Worm (Caenorhabditis elegans): ENCODE measurements around the gene ZC190.5.

ZC190.5 gene

ce11 chrV:8665765-8666164 lies 7.6 kb downstream of the ZC190.5 start, which contains the start of gene ZC190.4:
Gene ZC190.4 (plus strand): TSS chrV:8666065.
- TF ChIP-seq lsy-2 (tag; optimal IDR thresholded peaks at IDR 0.05) (no peak), R02D3.7 (tag; optimal IDR thresholded peaks at IDR 0.05) (no peak), nhr-77 (tag; optimal IDR thresholded peaks at IDR 0.05) (no peak), skn-1 (tag; optimal IDR thresholded peaks at IDR 0.05) (no peak), elt-1 (tag; optimal IDR thresholded peaks at IDR 0.05) (no peak), unc-62 (GFP tag; optimal IDR thresholded peaks at IDR 0.05) (no peak), Y55F3AM.14 (GFP tag; optimal IDR thresholded peaks at IDR 0.05) (no peak)

ce11 chrV:8663023-8663422 lies 10.4 kb downstream of the ZC190.5 start:
- TF ChIP-seq crh-2 (tag; optimal IDR thresholded peaks at IDR 0.05) (no peak), snpc-4 (tag; optimal IDR thresholded peaks at IDR 0.05) (peak; percentile 6), unc-55 (GFP tag; optimal IDR thresholded peaks at IDR 0.05) (peak; percentile 40), alr-1 (tag; optimal IDR thresholded peaks at IDR 0.05) (no peak), elt-3 (tag; optimal IDR thresholded peaks at IDR 0.05) (no peak), sma-9 (GFP tag; optimal IDR thresholded peaks at IDR 0.05) (peak; percentile 43), sma-9 (tag; optimal IDR thresholded peaks at IDR 0.05) (no peak), zag-1 (tag; optimal IDR thresholded peaks at IDR 0.05) (peak; percentile 80), Y55F3AM.14 (GFP tag; optimal IDR thresholded peaks at IDR 0.05) (peak; percentile 43), nhr-11 (tag; optimal IDR thresholded peaks at IDR 0.05) (no peak), nhr-129 (tag; optimal IDR thresholded peaks at IDR 0.05) (peak; percentile 40), C34F6.9 (tag; optimal IDR thresholded peaks at IDR 0.05) (peak; percentile 51), lsy-2 (tag; optimal IDR thresholded peaks at IDR 0.05) (peak in 1 of 2 experiments; percentile 29), F13H6.1 (tag; optimal IDR thresholded peaks at IDR 0.05) (peak; percentile 57), ZK546.5 (tag; optimal IDR thresholded peaks at IDR 0.05) (no peak), sem-4 (tag; optimal IDR thresholded peaks at IDR 0.05) (peak; percentile 36)

DNA sequence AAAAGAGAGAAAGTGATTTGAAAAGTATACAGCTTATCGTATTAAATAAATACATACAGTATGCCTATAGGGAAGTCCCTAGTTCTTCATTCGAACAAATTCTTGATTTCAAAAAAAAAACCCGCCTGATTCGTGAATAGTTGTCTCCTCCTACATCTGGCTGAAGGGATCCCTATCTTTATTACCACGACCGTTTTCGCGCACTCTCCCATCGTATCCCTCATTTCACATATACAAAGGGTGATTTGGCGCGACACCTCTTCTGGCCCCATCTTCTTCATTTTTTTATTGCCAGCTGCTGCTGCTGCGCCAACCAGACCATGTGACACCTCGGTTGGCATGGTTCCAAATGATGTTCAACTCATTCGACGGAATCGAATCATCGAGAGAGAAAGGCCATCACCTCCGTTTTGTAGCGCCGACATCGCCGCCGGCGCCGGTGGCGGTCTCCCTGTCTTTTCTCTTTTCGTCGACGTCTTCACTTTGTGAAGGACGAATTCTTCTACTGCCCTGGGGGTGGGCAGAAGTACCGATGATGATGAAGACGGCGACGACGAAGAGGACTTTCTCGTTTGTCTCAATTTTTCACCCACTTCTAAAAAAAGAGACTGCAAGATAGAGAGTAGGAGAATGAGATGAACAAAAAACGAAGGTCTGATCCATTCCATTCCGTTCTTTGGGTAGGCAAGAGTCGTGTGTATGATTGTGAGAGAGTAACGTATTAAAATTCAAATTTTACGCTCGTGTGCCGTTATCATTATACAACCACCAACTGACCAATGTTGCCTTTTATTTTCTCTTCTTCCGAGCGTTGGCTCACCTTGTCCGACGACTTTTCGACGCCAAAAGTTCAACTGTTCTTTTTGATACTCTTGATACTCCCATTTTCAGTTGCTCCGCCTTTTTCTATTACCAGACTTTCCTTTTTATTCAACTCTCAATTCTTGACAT lies 11.1 kb downstream of the ZC190.5 start:
- TF ChIP-seq sma-3 (GFP tag; optimal IDR thresholded peaks at IDR 0.05) (peak; percentile 82), nhr-21 (tag; optimal IDR thresholded peaks at IDR 0.05) (peak; percentile 56), sem-4 (tag; optimal IDR thresholded peaks at IDR 0.05) (peak; percentile 76), mdl-1 (tag; optimal IDR thresholded peaks at IDR 0.05) (peak in 1 of 2 experiments; percentile 20), nhr-129 (tag; optimal IDR thresholded peaks at IDR 0.05) (peak; percentile 35), nhr-25 (tag; optimal IDR thresholded peaks at IDR 0.05) (peak; percentile 93), Y55F3AM.14 (GFP tag; optimal IDR thresholded peaks at IDR 0.05) (peak; percentile 66), ztf-11 (tag; optimal IDR thresholded peaks at IDR 0.05) (no peak), sma-9 (GFP tag; optimal IDR thresholded peaks at IDR 0.05) (peak; percentile 81), sma-9 (tag; optimal IDR thresholded peaks at IDR 0.05) (no peak), blmp-1 (tag; optimal IDR thresholded peaks at IDR 0.05; ENCODE audit: insufficient read depth) (peak; percentile 91), nhr-237 (tag; optimal IDR thresholded peaks at IDR 0.05) (no peak), nhr-12 (tag; optimal IDR thresholded peaks at IDR 0.05) (no peak), ceh-16 (tag; optimal IDR thresholded peaks at IDR 0.05) (peak; percentile 43), peb-1 (tag; optimal IDR thresholded peaks at IDR 0.05) (no peak), R02D3.7 (tag; optimal IDR thresholded peaks at IDR 0.05) (no peak), egl-27 (tag; optimal IDR thresholded peaks at IDR 0.05) (peak; percentile 65), aly-2 (tag; optimal IDR thresholded peaks at IDR 0.05) (no peak), lsy-2 (tag; optimal IDR thresholded peaks at IDR 0.05) (peak in 1 of 2 experiments; percentile 21), F13H6.1 (tag; optimal IDR thresholded peaks at IDR 0.05) (peak; percentile 54)

ce11 chrV:8661241-8661954 lies 12.0 kb downstream of the ZC190.5 start:
- TF ChIP-seq nhr-25 (tag; optimal IDR thresholded peaks at IDR 0.05) (peak; percentile 72), ceh-16 (tag; optimal IDR thresholded peaks at IDR 0.05) (peak; percentile 82), unc-62 (GFP tag; optimal IDR thresholded peaks at IDR 0.05) (no peak), fos-1 (tag; optimal IDR thresholded peaks at IDR 0.05) (peak; percentile 53), nhr-23 (tag; optimal IDR thresholded peaks at IDR 0.05) (peak; percentile 68), blmp-1 (tag; optimal IDR thresholded peaks at IDR 0.05; ENCODE audit: insufficient read depth) (peak; percentile 45), nhr-21 (tag; optimal IDR thresholded peaks at IDR 0.05) (peak; percentile 79), F13H6.1 (tag; optimal IDR thresholded peaks at IDR 0.05) (peak; percentile 11), crh-2 (tag; optimal IDR thresholded peaks at IDR 0.05) (peak; percentile 18), nhr-129 (tag; optimal IDR thresholded peaks at IDR 0.05) (no peak), unc-39 (tag; optimal IDR thresholded peaks at IDR 0.05) (no peak), sma-9 (GFP tag; optimal IDR thresholded peaks at IDR 0.05) (peak; percentile 43), sma-9 (tag; optimal IDR thresholded peaks at IDR 0.05) (no peak)

Data from whole organism, L2 larva.